Worm (Caenorhabditis elegans) whole organism, young adult: ENCODE measurements around the gene Y43F8B.25.

Experiments used
- K12H6.12 ChIP-seq: fragments of 200-800 bp; sonication (Bioruptor generic); optimal IDR thresholded peaks from 2 replicates; lab custom pipeline; 2018; ENCODE audit warnings: mild to moderate bottlenecking, missing genetic modification characterization, missing compliant biosample characterization
- ama-1 ChIP-seq, 3 experiments: fragments of 150-350 bp in 1 of 3; sonication (generic microtip) in 2 of 3; optimal IDR thresholded peaks; 2 replicates each; lab custom pipeline; 2014 to 2018; ENCODE audit warnings: missing biosample characterization in 2 of 3, missing genetic modification characterization in 2 of 3, missing genetic modification reagents in 2 of 3
- hsf-1 ChIP-seq: fragments of 200-800 bp; sonication (Bioruptor generic); IDR thresholded peaks from 2 replicates; pipeline ENCODE4 v1.3.6; 2022; ENCODE audit warnings: missing genetic modification reagents, missing genetic modification characterization, missing compliant biosample characterization
- nhr-80 ChIP-seq: sonication (generic microtip); optimal IDR thresholded peaks from 2 replicates; lab custom pipeline; 2016; ENCODE audit warnings: missing genetic modification characterization, missing compliant biosample characterization
- pha-4 ChIP-seq: fragments of 150-350 bp; sonication (generic microtip); optimal IDR thresholded peaks from 2 replicates; lab custom pipeline; 2014; ENCODE audit warnings: missing biosample characterization, missing genetic modification reagents, missing genetic modification characterization
- sea-2 ChIP-seq: fragments of 200-800 bp; sonication (Bioruptor generic); IDR thresholded peaks from 2 replicates; pipeline ENCODE4 v1.3.6; 2022; ENCODE audit warnings: missing genetic modification characterization, missing compliant biosample characterization

DNA sequence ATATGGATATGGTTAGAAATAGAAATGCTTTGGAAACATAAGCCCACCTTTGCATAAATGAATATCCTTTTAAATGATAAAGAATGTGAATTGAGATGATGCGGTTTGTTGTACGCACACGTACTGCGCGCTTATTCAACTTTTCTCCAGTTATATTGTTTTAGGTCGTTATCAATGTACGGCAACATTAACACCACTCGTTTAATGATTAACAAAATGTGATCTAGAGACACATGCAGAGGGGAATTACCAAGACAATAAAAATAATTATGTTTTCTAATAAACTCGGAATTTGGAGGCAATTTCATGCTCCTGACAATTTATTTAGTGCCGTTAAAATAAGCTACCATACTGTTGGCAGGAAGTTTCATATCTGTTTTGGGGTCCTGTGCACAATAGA lies 17.3 kb upstream of the Y43F8B.25 start, which contains the start of gene M04C3.1:
- TF ChIP-seq sea-2 (GFP tag; lab: Robert Waterston, UW) (no peak), K12H6.12 (no peak), pha-4 (tag; lab: Kevin White, UChicago) (no peak), nhr-80 (tag; lab: Kevin White, UChicago) (peak; percentile 23), ama-1 (optimal IDR thresholded peaks at IDR 0.05; lab: Kevin White, UChicago) (no peak), ama-1 (GFP tag; optimal IDR thresholded peaks at IDR 0.05; lab: Kevin White, UChicago) (no peak), hsf-1 (GFP tag; lab: Robert Waterston, UW) (no peak)
